Worm (Caenorhabditis elegans) whole organism, L4/young adult: Measurements from ENCODE around the gene col-10.

Source experiments
- W03F9.2 ChIP-seq: fragments of 150-350 bp; optimal IDR thresholded peaks from 2 replicates; lab custom pipeline; 2014; ENCODE audit warnings: missing biosample characterization, missing genetic modification characterization
- dao-5 ChIP-seq: sonication (generic microtip); optimal IDR thresholded peaks from 2 replicates; lab custom pipeline; 2016; ENCODE audit warnings: missing genotype, missing genetic modification characterization, moderate library complexity, missing compliant biosample characterization
- him-1 ChIP-seq: sonication (generic microtip); optimal IDR thresholded peaks from 2 replicates; lab custom pipeline; 2016; ENCODE audit warnings: missing genotype, missing genetic modification reagents, missing genetic modification characterization, missing compliant biosample characterization

DNA sequence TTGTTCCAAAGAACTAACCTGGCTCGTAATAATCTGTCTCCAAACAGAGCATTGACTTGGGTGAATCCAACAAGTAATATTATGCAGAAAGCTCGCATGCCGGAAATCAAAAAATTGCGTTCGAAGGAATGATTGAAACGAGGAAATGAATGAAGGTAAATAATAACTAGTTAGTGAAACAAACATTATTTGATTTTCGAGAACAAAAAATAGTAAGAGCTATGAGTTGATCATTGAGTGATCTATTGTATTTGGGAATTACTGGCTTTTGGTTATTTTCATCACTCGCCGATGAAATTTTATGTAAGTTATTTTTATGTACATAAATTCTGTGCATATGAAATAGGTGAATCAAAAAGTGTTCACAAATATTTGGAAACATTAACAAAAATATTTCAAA is 10.3 kb downstream of the col-10 start, which contains the start of gene B0222.5:
- TF ChIP-seq dao-5 (tag; lab: Kevin White, UChicago) (no peak), him-1 (tag; lab: Kevin White, UChicago) (no peak), W03F9.2 (tag; lab: Kevin White, UChicago) (no peak)
